Fruit fly (Drosophila melanogaster): ENCODE data around the gene Tsr1.

Tsr1 gene

dm6 chr3L:21303659-21304058 is 31.4 kb upstream of the Tsr1 start:
- TF ChIP-seq Dll (optimal IDR thresholded peaks at IDR 0.05) (no peak), CG8478 (optimal IDR thresholded peaks at IDR 0.05) (no peak), usp (GFP tag; optimal IDR thresholded peaks at IDR 0.05) (no peak), EcR (GFP tag; optimal IDR thresholded peaks at IDR 0.05) (no peak), psq (optimal IDR thresholded peaks at IDR 0.05) (no peak), pan (optimal IDR thresholded peaks at IDR 0.05) (no peak)

DNA sequence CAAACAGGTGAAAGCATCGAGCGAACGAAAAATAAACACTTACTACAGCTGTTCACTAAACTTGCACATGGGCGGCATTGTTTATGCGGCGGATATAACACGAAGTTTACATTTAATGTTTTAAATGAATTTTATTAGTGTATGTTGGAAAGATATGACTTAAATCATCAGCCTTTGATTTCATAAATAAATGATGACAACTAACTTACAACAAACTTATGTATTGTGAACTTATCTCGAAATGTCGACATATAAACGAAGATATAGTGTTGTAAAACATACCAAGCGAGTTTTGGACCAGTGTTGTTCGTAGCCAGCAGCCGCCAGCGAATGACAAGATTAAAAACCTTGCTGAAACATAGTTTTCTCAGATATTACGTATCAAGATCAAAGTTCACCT is 30.6 kb upstream of the Tsr1 start, which contains the start of the genes CG11309 and CG7632:
CG11309 (minus strand) TSS at position 259 of the 400 bp plus-strand sequence.
CG7632 (plus strand) TSS at position 298 of the 400 bp plus-strand sequence.
- no peak for TF ChIP-seq Dll (optimal IDR thresholded peaks at IDR 0.05)
- no peak for TF ChIP-seq CG8478 (optimal IDR thresholded peaks at IDR 0.05)
- no peak for TF ChIP-seq EcR (GFP tag; optimal IDR thresholded peaks at IDR 0.05)
- TF ChIP-seq psq (optimal IDR thresholded peaks at IDR 0.05): no peak
- no peak for TF ChIP-seq usp (GFP tag; optimal IDR thresholded peaks at IDR 0.05)
- no peak for TF ChIP-seq pan (optimal IDR thresholded peaks at IDR 0.05)

DNA sequence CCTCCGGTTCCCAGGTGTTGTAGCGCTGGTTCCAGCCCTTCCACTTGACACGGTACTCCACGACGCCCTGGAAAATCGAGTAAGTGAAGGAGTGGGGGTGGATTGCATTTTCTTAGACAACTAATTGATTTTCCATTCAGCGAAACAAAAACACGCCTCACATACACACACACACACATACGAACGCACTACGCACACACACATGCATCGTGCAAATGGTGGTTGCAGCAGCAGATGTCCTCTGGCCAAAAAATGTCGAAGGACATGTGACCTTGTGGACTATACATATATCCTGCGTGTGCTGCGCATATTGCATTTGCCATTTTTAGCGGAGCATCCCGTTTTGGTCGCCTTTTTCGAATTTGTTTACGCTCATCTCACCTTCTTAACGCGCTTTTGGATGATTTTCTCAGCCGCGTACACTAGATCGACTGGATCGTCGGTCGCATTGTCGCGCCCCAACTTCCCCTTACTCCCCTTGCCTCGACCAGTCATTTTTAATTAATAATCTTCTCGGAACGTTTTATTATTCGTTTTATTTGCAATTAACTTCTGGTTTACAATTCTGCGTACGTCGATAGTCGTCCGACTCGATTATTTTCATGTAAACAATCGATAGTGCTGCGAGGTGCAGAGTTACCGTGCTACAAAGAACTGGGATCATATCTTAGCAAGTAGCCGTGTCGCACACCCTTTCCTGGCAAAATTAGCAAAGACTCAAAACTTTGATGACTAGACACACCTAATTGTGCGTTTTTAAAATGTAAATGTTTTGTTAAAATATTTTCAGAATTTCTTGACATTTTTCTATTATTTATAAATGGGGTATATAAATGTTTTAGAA is 17.4 kb upstream of the Tsr1 start, which contains the start of gene Pc:
Pc (minus strand) TSS at position 605 of the 844 bp plus-strand sequence.
- no peak for TF ChIP-seq EcR (GFP tag; optimal IDR thresholded peaks at IDR 0.05)
- TF ChIP-seq psq (optimal IDR thresholded peaks at IDR 0.05): no peak
- TF ChIP-seq usp (GFP tag; optimal IDR thresholded peaks at IDR 0.05): no peak
- TF ChIP-seq pan (optimal IDR thresholded peaks at IDR 0.05): no peak
- TF ChIP-seq CG8478 (optimal IDR thresholded peaks at IDR 0.05): no peak
- TF ChIP-seq Dll (optimal IDR thresholded peaks at IDR 0.05): no peak

- TF ChIP-seq psq (optimal IDR thresholded peaks at IDR 0.05) (no peak), Dll (optimal IDR thresholded peaks at IDR 0.05) (no peak), usp (GFP tag; optimal IDR thresholded peaks at IDR 0.05) (no peak), EcR (GFP tag; optimal IDR thresholded peaks at IDR 0.05) (no peak), CG8478 (optimal IDR thresholded peaks at IDR 0.05) (no peak), pan (optimal IDR thresholded peaks at IDR 0.05) (no peak)
Observed at dm6 chr3L:21318474-21318873, 16.5 kb upstream of the Tsr1 start, which contains the start of gene Rab26. TSS of gene Rab26 (plus strand) at chr3L:21318774.

DNA sequence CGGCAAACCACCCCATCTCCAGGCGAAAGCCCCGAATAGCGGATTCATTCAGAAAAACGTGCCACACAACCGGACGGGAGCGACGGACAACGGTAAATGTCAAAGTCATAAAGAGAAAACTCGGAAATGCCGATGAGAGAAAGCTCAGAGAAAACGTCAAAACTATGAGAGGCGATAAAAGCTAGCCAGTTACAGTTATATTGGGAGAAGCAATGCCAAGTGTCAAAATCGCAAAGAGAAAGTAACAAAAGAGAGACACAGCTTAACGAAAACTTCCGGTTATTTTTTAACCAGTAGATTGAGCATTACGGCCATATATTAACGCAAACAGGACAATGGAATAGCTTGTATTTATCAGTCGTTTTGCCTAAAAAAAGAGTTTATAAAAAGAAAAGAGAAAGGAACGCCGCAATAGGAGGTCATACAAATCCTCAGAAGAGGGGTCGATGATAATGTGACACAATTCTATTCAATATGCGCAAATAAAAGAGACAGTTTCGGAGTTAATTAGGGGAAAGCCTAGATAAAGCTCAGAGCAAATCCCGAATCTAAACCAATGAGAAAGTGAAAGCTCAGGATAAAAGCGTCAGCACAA is 15.6 kb upstream of the Tsr1 start:
- TF ChIP-seq EcR (GFP tag; optimal IDR thresholded peaks at IDR 0.05): no peak
- TF ChIP-seq psq (optimal IDR thresholded peaks at IDR 0.05): no peak

DNA sequence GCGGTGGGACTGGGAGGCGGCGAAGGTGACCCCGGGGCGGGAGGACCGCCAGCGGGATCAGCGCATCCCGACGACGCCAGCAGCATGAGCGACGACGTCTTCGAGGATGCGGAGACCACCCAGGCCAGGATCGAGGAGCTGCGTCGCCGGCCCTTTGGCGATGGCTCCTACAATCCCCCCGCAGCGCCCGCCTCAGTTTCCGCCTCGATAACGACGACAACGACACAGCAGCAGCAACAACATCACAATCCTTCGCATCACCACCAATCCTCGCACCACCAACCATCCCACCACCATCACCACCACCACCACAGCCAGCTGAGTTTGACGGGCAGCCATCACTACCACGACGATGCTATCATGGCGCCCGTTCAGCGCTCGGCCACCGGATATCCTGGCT is 15.1 kb upstream of the Tsr1 start:
- TF ChIP-seq CG8478 (optimal IDR thresholded peaks at IDR 0.05) (no peak), usp (GFP tag; optimal IDR thresholded peaks at IDR 0.05) (no peak), EcR (GFP tag; optimal IDR thresholded peaks at IDR 0.05) (no peak), psq (optimal IDR thresholded peaks at IDR 0.05) (no peak), pan (optimal IDR thresholded peaks at IDR 0.05) (no peak), Dll (optimal IDR thresholded peaks at IDR 0.05) (no peak)

- TF ChIP-seq Dll (optimal IDR thresholded peaks at IDR 0.05): no peak
- no peak for TF ChIP-seq psq (optimal IDR thresholded peaks at IDR 0.05)
- no peak for TF ChIP-seq pan (optimal IDR thresholded peaks at IDR 0.05)
- no peak for TF ChIP-seq usp (GFP tag; optimal IDR thresholded peaks at IDR 0.05)
- TF ChIP-seq CG8478 (optimal IDR thresholded peaks at IDR 0.05): no peak
- TF ChIP-seq EcR (GFP tag; optimal IDR thresholded peaks at IDR 0.05): no peak
Observed at dm6 chr3L:21321807-21322503, 13.1 kb upstream of the Tsr1 start.

- no peak for TF ChIP-seq pan (optimal IDR thresholded peaks at IDR 0.05)
- TF ChIP-seq CG8478 (optimal IDR thresholded peaks at IDR 0.05): no peak
- TF ChIP-seq EcR (GFP tag; optimal IDR thresholded peaks at IDR 0.05): no peak
- no peak for TF ChIP-seq usp (GFP tag; optimal IDR thresholded peaks at IDR 0.05)
- no peak for TF ChIP-seq Dll (optimal IDR thresholded peaks at IDR 0.05)
- TF ChIP-seq psq (optimal IDR thresholded peaks at IDR 0.05): no peak
Observed at dm6 chr3L:21324724-21325123, 10.3 kb upstream of the Tsr1 start.

dm6 chr3L:21342592-21342991 is 7.6 kb downstream of the Tsr1 start:
- no peak for TF ChIP-seq EcR (GFP tag; optimal IDR thresholded peaks at IDR 0.05)
- TF ChIP-seq Dll (optimal IDR thresholded peaks at IDR 0.05): no peak
- TF ChIP-seq psq (optimal IDR thresholded peaks at IDR 0.05): no peak
- TF ChIP-seq CG8478 (optimal IDR thresholded peaks at IDR 0.05): no peak
- no peak for TF ChIP-seq usp (GFP tag; optimal IDR thresholded peaks at IDR 0.05)
- TF ChIP-seq pan (optimal IDR thresholded peaks at IDR 0.05): no peak

dm6 chr3L:21343254-21344083 is 8.5 kb downstream of the Tsr1 start, which contains the start of the genes Tbc1d8-9 and CG32436:
TSS of gene Tbc1d8-9 (minus strand) at chr3L:21343716.
TSS of gene CG32436 (plus strand) at chr3L:21344033.
- TF ChIP-seq CG8478 (optimal IDR thresholded peaks at IDR 0.05) (no peak), Dll (optimal IDR thresholded peaks at IDR 0.05) (no peak), usp (GFP tag; optimal IDR thresholded peaks at IDR 0.05) (no peak), EcR (GFP tag; optimal IDR thresholded peaks at IDR 0.05) (no peak), psq (optimal IDR thresholded peaks at IDR 0.05) (no peak), pan (optimal IDR thresholded peaks at IDR 0.05) (no peak)
